Fruit fly (Drosophila melanogaster): ENCODE results near the gene RtcB.

- TF ChIP-seq CTCF (optimal IDR thresholded peaks at IDR 0.05) (no peak), CG8478 (optimal IDR thresholded peaks at IDR 0.05) (no peak)
These were observed 24.0 kb upstream of the RtcB start for dm6 chr2L:19406419-19406818.
